Worm (Caenorhabditis elegans) whole organism, L2 larva: ENCODE data around the gene B0491.6.

ENCODE experiments used
- C34F6.9 ChIP-seq: fragments of 150-350 bp; optimal IDR thresholded peaks from 2 replicates; lab custom pipeline; 2014; ENCODE audit warnings: missing biosample characterization, missing genetic modification characterization
- Y55F3AM.14 ChIP-seq: fragments of 200-800 bp; sonication (Bioruptor generic); optimal IDR thresholded peaks from 2 replicates; lab custom pipeline; 2018; ENCODE audit warnings: mild to moderate bottlenecking, missing genetic modification characterization, missing compliant biosample characterization
- ZK546.5 ChIP-seq: sonication (generic microtip); optimal IDR thresholded peaks from 2 replicates; lab custom pipeline; 2017; ENCODE audit warnings: missing biosample characterization, missing genetic modification characterization
- alr-1 ChIP-seq: fragments of 150-350 bp; optimal IDR thresholded peaks from 2 replicates; lab custom pipeline; 2014; ENCODE audit warnings: missing biosample characterization, missing genetic modification characterization
- aly-2 ChIP-seq: fragments of 150-350 bp; optimal IDR thresholded peaks from 2 replicates; lab custom pipeline; 2014; ENCODE audit warnings: missing biosample characterization, missing genetic modification characterization
- ama-1 ChIP-seq: fragments of 150-350 bp; optimal IDR thresholded peaks from 2 replicates; lab custom pipeline; 2018; ENCODE audit warnings: inconsistent platforms
- ceh-82 ChIP-seq: fragments of 150-350 bp; optimal IDR thresholded peaks from 2 replicates; lab custom pipeline; 2014; ENCODE audit warnings: missing biosample characterization, missing genetic modification characterization
- crh-2 ChIP-seq: sonication (generic microtip); optimal IDR thresholded peaks from 2 replicates; lab custom pipeline; 2017; ENCODE audit warnings: missing biosample characterization, missing genetic modification characterization
- dmd-4 ChIP-seq: sonication (generic microtip); optimal IDR thresholded peaks from 2 replicates; lab custom pipeline; 2017; ENCODE audit warnings: missing biosample characterization, missing genetic modification characterization
- egl-27 ChIP-seq: sonication (generic microtip); optimal IDR thresholded peaks from 3 replicates; lab custom pipeline; 2017; ENCODE audit warnings: missing biosample characterization, missing genetic modification reagents, missing genetic modification characterization
- elt-3 ChIP-seq: sonication (generic microtip); optimal IDR thresholded peaks from 2 replicates; lab custom pipeline; 2017; ENCODE audit warnings: missing biosample characterization, missing genetic modification characterization
- gmeb-1 ChIP-seq: fragments of 150-350 bp; optimal IDR thresholded peaks from 2 replicates; lab custom pipeline; 2014; ENCODE audit warnings: missing biosample characterization, missing genetic modification characterization
- lin-11 ChIP-seq: fragments of 150-350 bp; sonication (generic microtip); optimal IDR thresholded peaks from 2 replicates; lab custom pipeline; 2014; ENCODE audit warnings: missing biosample characterization, missing genetic modification characterization, inconsistent platforms, mixed read lengths
- lin-13 ChIP-seq: fragments of 150-350 bp; optimal IDR thresholded peaks from 2 replicates; lab custom pipeline; 2014; ENCODE audit warnings: missing biosample characterization, missing genetic modification reagents, missing genetic modification characterization
- lin-39 ChIP-seq: fragments of 150-350 bp; optimal IDR thresholded peaks from 2 replicates; lab custom pipeline; 2014; ENCODE audit warnings: missing biosample characterization, missing genetic modification reagents, missing genetic modification characterization
- lsy-2 ChIP-seq, 2 experiments: fragments of 150-350 bp in 1 of 2; sonication (generic microtip) in 1 of 2; optimal IDR thresholded peaks; 2 replicates each; lab custom pipeline; 2014 to 2017; ENCODE audit warnings: missing biosample characterization in 2 of 2, missing genetic modification characterization in 2 of 2
- mbf-1 ChIP-seq: sonication (generic microtip); optimal IDR thresholded peaks from 2 replicates; lab custom pipeline; 2017; ENCODE audit warnings: missing biosample characterization, missing genetic modification characterization
- nhr-12 ChIP-seq: fragments of 150-350 bp; optimal IDR thresholded peaks from 2 replicates; lab custom pipeline; 2014; ENCODE audit warnings: missing biosample characterization, missing genetic modification characterization
- nhr-129 ChIP-seq: fragments of 150-350 bp; optimal IDR thresholded peaks from 2 replicates; lab custom pipeline; 2014; ENCODE audit warnings: missing biosample characterization, missing genetic modification characterization
- nhr-237 ChIP-seq: fragments of 150-350 bp; optimal IDR thresholded peaks from 2 replicates; lab custom pipeline; 2014; ENCODE audit warnings: missing biosample characterization, missing genetic modification characterization
- nhr-25 ChIP-seq: fragments of 150-350 bp; sonication (generic microtip); optimal IDR thresholded peaks from 3 replicates; lab custom pipeline; 2014; ENCODE audit warnings: missing biosample characterization, missing genetic modification characterization
- nhr-77 ChIP-seq: fragments of 150-350 bp; optimal IDR thresholded peaks from 2 replicates; lab custom pipeline; 2014; ENCODE audit warnings: missing biosample characterization, missing genetic modification characterization
- sem-4 ChIP-seq: fragments of 150-350 bp; optimal IDR thresholded peaks from 2 replicates; lab custom pipeline; 2014; ENCODE audit warnings: missing biosample characterization, missing genetic modification reagents, missing genetic modification characterization
- skn-1 ChIP-seq: sonication (generic microtip); optimal IDR thresholded peaks from 2 replicates; lab custom pipeline; 2017; ENCODE audit warnings: missing biosample characterization, missing genetic modification characterization
- sma-3 ChIP-seq: sonication (generic microtip); optimal IDR thresholded peaks from 2 replicates; lab custom pipeline; 2016; ENCODE audit warnings: missing genetic modification reagents, missing genetic modification characterization, missing compliant biosample characterization
- sma-9 ChIP-seq, 2 experiments: fragments of 150-350 bp in 1 of 2; sonication (generic microtip) in 1 of 2; optimal IDR thresholded peaks; 2 replicates each; lab custom pipeline; 2014 to 2016; ENCODE audit warnings: missing genetic modification characterization in 2 of 2, mild to moderate bottlenecking in 1 of 2, missing biosample characterization in 1 of 2, missing compliant biosample characterization in 1 of 2, missing genetic modification reagents in 1 of 2, moderate library complexity in 1 of 2
- snpc-4 ChIP-seq: fragments of 150-350 bp; optimal IDR thresholded peaks from 2 replicates; lab custom pipeline; 2014; ENCODE audit warnings: missing biosample characterization, missing genetic modification characterization
- unc-39 ChIP-seq: fragments of 150-350 bp; optimal IDR thresholded peaks from 2 replicates; lab custom pipeline; 2014; ENCODE audit warnings: missing biosample characterization, missing genetic modification characterization
- unc-55 ChIP-seq: fragments of 150-350 bp; sonication (generic microtip); optimal IDR thresholded peaks from 3 replicates; lab custom pipeline; 2014; ENCODE audit warnings: missing biosample characterization, missing genetic modification reagents, missing genetic modification characterization
- unc-62 ChIP-seq: fragments of 150-350 bp; optimal IDR thresholded peaks from 2 replicates; lab custom pipeline; 2014; ENCODE audit warnings: missing biosample characterization, missing genetic modification reagents, missing genetic modification characterization
- zag-1 ChIP-seq: fragments of 150-350 bp; optimal IDR thresholded peaks from 2 replicates; lab custom pipeline; 2014; ENCODE audit warnings: missing biosample characterization, missing genetic modification characterization
- ztf-1 ChIP-seq: fragments of 200-800 bp; sonication (Bioruptor generic); conservative IDR thresholded peaks from 2 replicates; pipeline ENCODE4 v1.3.6; 2022; ENCODE audit warnings: missing genetic modification characterization, missing compliant biosample characterization
- ztf-11 ChIP-seq: sonication (generic microtip); optimal IDR thresholded peaks from 2 replicates; lab custom pipeline; 2017; ENCODE audit warnings: missing biosample characterization, missing genetic modification characterization

Gene B0491.6

ce11 chrII:11345570-11346029 lies 2.5 kb downstream of the B0491.6 start, which contains the start of gene nduf-11 (continued):
- peak; percentile 90 for TF ChIP-seq C34F6.9 (tag; lab: Kevin White, UChicago)
- peak; percentile 4 for TF ChIP-seq egl-27
- peak; percentile 99 for TF ChIP-seq gmeb-1 (tag; lab: Kevin White, UChicago)
- TF ChIP-seq ama-1 = peak; percentile 65
- peak; percentile 88 to 94 for TF ChIP-seq lsy-2 (tag; optimal IDR thresholded peaks at IDR 0.05; lab: Kevin White, UChicago)
- TF ChIP-seq sma-3 (GFP tag; lab: Kevin White, UChicago) = peak; percentile 84
- TF ChIP-seq lin-13 (GFP tag; lab: Kevin White, UChicago) = peak; percentile 85
- TF ChIP-seq skn-1 (tag; lab: Kevin White, UChicago) = peak; percentile 33
- no peak for TF ChIP-seq aly-2 (tag; lab: Kevin White, UChicago)
- no peak for TF ChIP-seq nhr-77 (tag; lab: Kevin White, UChicago)
- no peak for TF ChIP-seq ztf-1 (GFP tag; lab: Robert Waterston, UW)
- TF ChIP-seq dmd-4 (tag; lab: Kevin White, UChicago) = no peak
- no peak for TF ChIP-seq elt-3 (tag; lab: Kevin White, UChicago)
- no peak for TF ChIP-seq unc-62 (GFP tag; lab: Kevin White, UChicago)
- peak; percentile 55 for TF ChIP-seq nhr-237 (tag; lab: Kevin White, UChicago)
- peak; percentile 92 for TF ChIP-seq nhr-25
- peak; percentile 10 for TF ChIP-seq ZK546.5 (tag; lab: Kevin White, UChicago)
- peak; percentile 69 for TF ChIP-seq nhr-129 (tag; lab: Kevin White, UChicago)
- no peak for TF ChIP-seq nhr-12 (tag; lab: Kevin White, UChicago)
- peak; percentile 71 for TF ChIP-seq snpc-4 (tag; lab: Kevin White, UChicago)
- no peak for TF ChIP-seq lin-39 (tag; lab: Kevin White, UChicago)
- peak; percentile 13 for TF ChIP-seq ceh-82 (tag; lab: Kevin White, UChicago)
- TF ChIP-seq unc-55 (GFP tag; lab: Kevin White, UChicago) = peak; percentile 95

- no peak for TF ChIP-seq sma-3 (GFP tag; lab: Kevin White, UChicago)
- TF ChIP-seq, all 48 proteins: peak for 0
Observed at ce11 chrII:11344554-11344953, 3.6 kb downstream of the B0491.6 start.

DNA sequence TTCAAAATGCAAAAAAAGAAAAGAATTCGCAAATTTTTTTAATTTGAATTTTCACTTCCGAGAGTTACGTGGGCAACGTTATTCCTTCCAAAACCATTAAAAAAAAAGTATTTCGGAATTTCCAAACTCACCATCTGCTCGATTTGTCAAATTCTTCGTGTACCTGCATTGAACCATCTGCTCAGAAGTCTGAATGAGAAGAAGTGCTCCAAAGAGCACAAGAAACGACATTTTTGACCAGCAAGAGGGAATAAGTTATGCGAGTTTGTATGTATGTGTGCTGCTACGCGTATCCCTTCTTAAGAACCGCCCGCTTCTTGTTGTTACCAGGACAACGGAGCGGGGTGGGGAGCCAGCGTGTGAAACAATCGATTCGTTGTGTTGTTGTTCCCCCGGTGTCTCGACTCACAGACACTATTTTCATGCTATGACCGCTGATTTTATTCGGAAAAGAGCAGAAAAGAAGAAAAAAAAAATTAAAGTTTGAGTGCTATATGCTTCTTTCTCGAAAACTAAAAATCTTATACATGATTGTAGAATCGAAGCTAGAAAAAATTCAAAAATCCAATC lies 4.8 kb downstream of the B0491.6 start, which contains the start of gene lgc-20:
Gene lgc-20, minus strand, starts transcription at position 311 of the 570 bp plus-strand sequence.
- no peak for TF ChIP-seq Y55F3AM.14 (GFP tag; lab: Kevin White, UChicago)
- TF ChIP-seq lin-11 (tag; lab: Kevin White, UChicago) = no peak

- TF ChIP-seq lin-13 (GFP tag; lab: Kevin White, UChicago) (no peak), sem-4 (tag; lab: Kevin White, UChicago) (no peak), nhr-129 (tag; lab: Kevin White, UChicago) (no peak), ZK546.5 (tag; lab: Kevin White, UChicago) (no peak), nhr-237 (tag; lab: Kevin White, UChicago) (no peak), sma-9 (GFP tag; optimal IDR thresholded peaks at IDR 0.05; lab: Kevin White, UChicago) (no peak), sma-9 (tag; optimal IDR thresholded peaks at IDR 0.05; lab: Kevin White, UChicago) (no peak), ztf-11 (tag; lab: Kevin White, UChicago) (no peak), crh-2 (no peak), sma-3 (GFP tag; lab: Kevin White, UChicago) (no peak), lsy-2 (tag; optimal IDR thresholded peaks at IDR 0.05; lab: Kevin White, UChicago) (no peak), alr-1 (tag; lab: Kevin White, UChicago) (no peak), zag-1 (no peak), gmeb-1 (tag; lab: Kevin White, UChicago) (no peak), snpc-4 (tag; lab: Kevin White, UChicago) (no peak), unc-39 (no peak), ama-1 (no peak), unc-62 (GFP tag; lab: Kevin White, UChicago) (no peak), C34F6.9 (tag; lab: Kevin White, UChicago) (no peak), skn-1 (tag; lab: Kevin White, UChicago) (no peak), mbf-1 (tag; lab: Kevin White, UChicago) (no peak)
Observed at ce11 chrII:11339507-11339906, 8.6 kb downstream of the B0491.6 start, which contains the start of gene rmd-3. Gene rmd-3 (minus strand): TSS chrII:11339607.
